Worm (Caenorhabditis elegans) whole organism, midembryonic: ENCODE measurements around the gene nhr-241.
A peak's percentile ranks its signal among the peaks of the same experiment; 100 is the strongest.

Experiments used
- T22C8.4 ChIP-seq: fragments of 200-800 bp; sonication (Bioruptor generic); IDR thresholded peaks from 2 replicates; pipeline ENCODE4 v1.3.6; 2022; ENCODE audit warnings: missing genetic modification characterization, missing compliant biosample characterization
- cog-1 ChIP-seq: sonication (generic microtip); optimal IDR thresholded peaks from 2 replicates; lab custom pipeline; 2016; ENCODE audit warnings: missing genetic modification characterization, missing compliant biosample characterization
- flt-1 ChIP-seq: fragments of 200-800 bp; sonication (Bioruptor generic); IDR thresholded peaks from 2 replicates; pipeline ENCODE4 v1.3.6; 2022; ENCODE audit warnings: missing genetic modification characterization, missing compliant biosample characterization
- klf-2 ChIP-seq: fragments of 200-800 bp; sonication (Bioruptor generic); conservative IDR thresholded peaks from 2 replicates; pipeline ENCODE4 v1.3.6; 2022; ENCODE audit warnings: missing genetic modification reagents, missing genetic modification characterization, missing compliant biosample characterization
- med-1 ChIP-seq: sonication (generic microtip); optimal IDR thresholded peaks from 2 replicates; lab custom pipeline; 2017; ENCODE audit warnings: missing genetic modification characterization, mild to moderate bottlenecking, missing compliant biosample characterization, antibody characterized with exemption, missing genetic modification reagents; ENCODE audit not compliant: insufficient read depth
- ref-1 ChIP-seq: fragments of 200-800 bp; sonication (Bioruptor generic); conservative IDR thresholded peaks from 2 replicates; pipeline ENCODE4 v1.3.6; 2022; ENCODE audit warnings: missing genetic modification reagents, missing genetic modification characterization, missing compliant biosample characterization
- tab-1 ChIP-seq: fragments of 200-800 bp; sonication (Bioruptor generic); IDR thresholded peaks from 2 replicates; pipeline ENCODE4 v1.3.6; 2022; ENCODE audit warnings: missing genetic modification characterization, missing compliant biosample characterization
- ztf-23 ChIP-seq: fragments of 200-800 bp; sonication (Bioruptor generic); IDR thresholded peaks from 2 replicates; pipeline ENCODE4 v1.3.6; 2022; ENCODE audit warnings: missing genetic modification reagents, missing genetic modification characterization, missing compliant biosample characterization
- ztf-29 ChIP-seq: fragments of 200-800 bp; sonication (Bioruptor generic); IDR thresholded peaks from 2 replicates; pipeline ENCODE4 v1.3.6; 2022; ENCODE audit warnings: missing genetic modification reagents, missing genetic modification characterization, missing compliant biosample characterization

nhr-241 gene

DNA sequence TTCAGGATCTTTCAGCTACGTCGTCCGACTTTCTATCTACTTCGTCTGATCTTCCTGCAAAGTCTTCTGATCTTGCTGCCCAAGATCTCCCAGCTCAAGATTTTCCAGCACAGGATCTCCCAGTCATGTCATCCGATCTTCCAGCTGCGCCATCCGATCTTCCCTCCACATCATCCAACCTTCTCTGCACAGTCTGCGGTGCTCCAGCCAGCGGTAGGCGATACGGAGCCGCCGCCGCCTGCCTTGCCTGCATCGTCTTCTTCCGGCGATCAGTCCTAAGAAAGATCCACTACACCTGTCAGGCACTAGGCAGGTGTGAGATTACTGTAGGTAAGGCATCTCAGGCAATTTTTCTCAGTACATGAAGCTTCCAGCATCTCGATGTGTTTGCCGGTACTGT is at the start of gene nhr-241:
TSS of gene nhr-241 (plus strand) at position 126 of the 400 bp plus-strand sequence.
- TF ChIP-seq T22C8.4 (GFP tag; lab: Robert Waterston, UW) (no peak), tab-1 (GFP tag; lab: Robert Waterston, UW) (no peak), klf-2 (GFP tag; lab: Robert Waterston, UW) (no peak), med-1 (no peak), cog-1 (tag; lab: Kevin White, UChicago) (no peak), ztf-23 (GFP tag; lab: Robert Waterston, UW) (no peak), ztf-29 (GFP tag; lab: Robert Waterston, UW) (no peak), flt-1 (GFP tag; lab: Robert Waterston, UW) (no peak), ref-1 (GFP tag; lab: Robert Waterston, UW) (no peak)

- TF ChIP-seq ztf-23 (GFP tag; lab: Robert Waterston, UW): no peak
- no peak for TF ChIP-seq tab-1 (GFP tag; lab: Robert Waterston, UW)
- no peak for TF ChIP-seq flt-1 (GFP tag; lab: Robert Waterston, UW)
- TF ChIP-seq klf-2 (GFP tag; lab: Robert Waterston, UW): no peak
- TF ChIP-seq med-1: no peak
- TF ChIP-seq ref-1 (GFP tag; lab: Robert Waterston, UW): no peak
- no peak for TF ChIP-seq T22C8.4 (GFP tag; lab: Robert Waterston, UW)
- no peak for TF ChIP-seq ztf-29 (GFP tag; lab: Robert Waterston, UW)
- TF ChIP-seq cog-1 (tag; lab: Kevin White, UChicago): no peak
Observed at ce11 chrV:18650043-18650442, 49.2 kb upstream of the nhr-241 start, which contains the start of gene egas-2. Gene egas-2 (plus strand): TSS chrV:18650343.

- no peak for TF ChIP-seq tab-1 (GFP tag; lab: Robert Waterston, UW)
- TF ChIP-seq ref-1 (GFP tag; lab: Robert Waterston, UW): no peak
- TF ChIP-seq T22C8.4 (GFP tag; lab: Robert Waterston, UW): no peak
- TF ChIP-seq cog-1 (tag; lab: Kevin White, UChicago): no peak
- TF ChIP-seq flt-1 (GFP tag; lab: Robert Waterston, UW): no peak
- 0 out of 2 replicates have a peak, but pooled peaks have one; percentile 7 for TF ChIP-seq ztf-29 (GFP tag; lab: Robert Waterston, UW)
- no peak for TF ChIP-seq med-1
Observed at ce11 chrV:18656363-18656762, 42.9 kb upstream of the nhr-241 start.

ce11 chrV:18657391-18657790 is 41.9 kb upstream of the nhr-241 start:
- TF ChIP-seq tab-1 (GFP tag; lab: Robert Waterston, UW): no peak

DNA sequence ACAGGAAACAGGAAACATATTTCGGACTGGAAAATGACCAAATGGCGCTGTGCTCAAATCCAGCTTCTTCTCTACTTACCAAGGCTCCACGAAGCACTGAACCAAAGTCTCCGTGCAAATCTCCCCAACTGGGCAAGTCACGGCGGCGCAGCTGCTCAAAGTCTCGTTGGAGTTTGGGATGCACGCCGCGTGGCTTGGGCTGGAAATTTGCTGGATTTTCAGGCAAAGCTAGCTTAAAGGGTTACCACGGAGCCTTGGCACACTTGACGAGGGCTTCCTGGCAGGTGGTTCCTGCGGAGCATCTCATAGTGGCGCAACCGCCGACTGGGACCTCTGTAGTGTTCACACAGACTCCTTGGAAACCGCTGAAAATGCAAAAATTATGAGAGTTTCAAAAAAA is 40.3 kb upstream of the nhr-241 start:
- TF ChIP-seq ztf-29 (GFP tag; lab: Robert Waterston, UW) (no peak), klf-2 (GFP tag; lab: Robert Waterston, UW) (no peak), flt-1 (GFP tag; lab: Robert Waterston, UW) (no peak), ztf-23 (GFP tag; lab: Robert Waterston, UW) (no peak), med-1 (no peak), tab-1 (GFP tag; lab: Robert Waterston, UW) (no peak), ref-1 (GFP tag; lab: Robert Waterston, UW) (no peak), T22C8.4 (GFP tag; lab: Robert Waterston, UW) (no peak), cog-1 (tag; lab: Kevin White, UChicago) (no peak)

DNA sequence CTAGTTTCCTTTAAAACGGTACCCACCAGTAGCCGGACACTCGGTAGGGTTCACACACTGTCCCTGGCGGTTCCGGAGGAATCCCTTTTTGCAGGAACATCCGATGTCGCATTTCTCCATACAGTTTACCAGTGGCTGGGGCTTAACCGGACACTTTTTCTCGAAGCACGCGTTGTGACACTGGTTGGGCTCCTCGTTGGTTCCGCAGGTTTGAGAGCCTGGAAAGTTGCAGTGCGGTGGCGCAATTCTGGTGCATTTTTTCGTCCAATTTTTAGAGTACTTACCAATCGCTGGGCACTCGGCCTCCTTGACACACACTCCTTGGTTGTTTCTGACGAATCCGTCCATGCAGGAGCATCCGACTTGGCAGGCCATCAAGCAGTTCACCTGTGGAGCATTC is 36.9 kb upstream of the nhr-241 start:
- TF ChIP-seq med-1 (no peak), ref-1 (GFP tag; lab: Robert Waterston, UW) (no peak), T22C8.4 (GFP tag; lab: Robert Waterston, UW) (no peak)

DNA sequence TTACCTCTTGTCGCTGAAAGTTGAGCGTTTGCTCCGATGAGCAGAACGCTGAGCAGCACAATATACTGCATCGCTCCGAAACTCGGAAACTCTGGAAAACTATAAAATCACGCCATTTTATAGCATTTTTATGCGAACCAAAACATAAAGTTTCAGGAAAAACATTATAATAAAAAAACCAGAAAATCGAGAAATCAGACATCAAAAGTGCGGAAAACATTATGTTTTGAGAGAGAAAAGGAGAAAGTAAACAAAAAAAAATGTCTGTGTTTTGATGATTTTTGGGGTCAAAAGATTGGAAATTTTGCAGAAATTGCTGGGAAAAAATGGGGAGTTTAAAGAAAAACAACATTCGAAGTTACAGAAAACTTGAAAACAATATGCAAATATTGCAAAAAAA is 35.2 kb upstream of the nhr-241 start, which contains the start of gene Y69H2.3:
TSS of gene Y69H2.3 (minus strand) at position 101 of the 400 bp plus-strand sequence.
- TF ChIP-seq klf-2 (GFP tag; lab: Robert Waterston, UW) (no peak), ztf-29 (GFP tag; lab: Robert Waterston, UW) (no peak), flt-1 (GFP tag; lab: Robert Waterston, UW) (no peak), ref-1 (GFP tag; lab: Robert Waterston, UW) (no peak), cog-1 (tag; lab: Kevin White, UChicago) (no peak), tab-1 (GFP tag; lab: Robert Waterston, UW) (no peak), med-1 (no peak), ztf-23 (GFP tag; lab: Robert Waterston, UW) (no peak), T22C8.4 (GFP tag; lab: Robert Waterston, UW) (no peak)

ce11 chrV:18667179-18667578 is 32.1 kb upstream of the nhr-241 start:
- TF ChIP-seq ztf-23 (GFP tag; lab: Robert Waterston, UW): no peak
- no peak for TF ChIP-seq flt-1 (GFP tag; lab: Robert Waterston, UW)
- TF ChIP-seq klf-2 (GFP tag; lab: Robert Waterston, UW): no peak
- no peak for TF ChIP-seq tab-1 (GFP tag; lab: Robert Waterston, UW)
- TF ChIP-seq ztf-29 (GFP tag; lab: Robert Waterston, UW): no peak

ce11 chrV:18670017-18670416 is 29.2 kb upstream of the nhr-241 start, which contains the start of gene Y69H2.10:
Gene Y69H2.10 (plus strand): TSS chrV:18670317.
- TF ChIP-seq T22C8.4 (GFP tag; lab: Robert Waterston, UW): no peak
- no peak for TF ChIP-seq flt-1 (GFP tag; lab: Robert Waterston, UW)
- TF ChIP-seq cog-1 (tag; lab: Kevin White, UChicago): no peak
- TF ChIP-seq ztf-23 (GFP tag; lab: Robert Waterston, UW): no peak
- TF ChIP-seq tab-1 (GFP tag; lab: Robert Waterston, UW): no peak
- no peak for TF ChIP-seq med-1
- TF ChIP-seq ztf-29 (GFP tag; lab: Robert Waterston, UW): no peak
- TF ChIP-seq klf-2 (GFP tag; lab: Robert Waterston, UW): no peak
- no peak for TF ChIP-seq ref-1 (GFP tag; lab: Robert Waterston, UW)

- no peak for TF ChIP-seq ref-1 (GFP tag; lab: Robert Waterston, UW)
- TF ChIP-seq ztf-29 (GFP tag; lab: Robert Waterston, UW): no peak
- no peak for TF ChIP-seq klf-2 (GFP tag; lab: Robert Waterston, UW)
- TF ChIP-seq flt-1 (GFP tag; lab: Robert Waterston, UW): no peak
- no peak for TF ChIP-seq T22C8.4 (GFP tag; lab: Robert Waterston, UW)
- no peak for TF ChIP-seq tab-1 (GFP tag; lab: Robert Waterston, UW)
- TF ChIP-seq ztf-23 (GFP tag; lab: Robert Waterston, UW): no peak
- TF ChIP-seq med-1: no peak
- no peak for TF ChIP-seq cog-1 (tag; lab: Kevin White, UChicago)
Observed at ce11 chrV:18671811-18672210, 27.4 kb upstream of the nhr-241 start.
